Fruit fly (Drosophila melanogaster): ENCODE data around the gene Sirt4.

DNA sequence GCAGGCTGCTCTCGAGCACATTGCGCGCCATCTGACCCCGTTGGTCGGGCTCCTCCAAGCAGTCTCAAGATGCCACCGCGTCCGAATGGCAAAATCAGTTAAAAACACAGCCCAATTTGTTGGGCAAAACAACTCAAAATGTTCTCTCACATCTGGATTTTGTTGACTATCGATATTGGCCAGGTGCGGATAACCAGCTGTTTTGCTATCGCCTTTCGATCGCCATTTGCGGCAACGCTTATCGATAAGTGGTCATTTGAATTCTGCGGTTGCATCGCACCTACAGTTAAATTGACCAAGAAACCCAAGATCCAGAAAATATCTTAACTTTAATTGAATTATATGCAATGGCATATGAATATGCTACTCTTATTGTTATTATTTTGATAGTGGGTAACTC lies 29.3 kb upstream of the Sirt4 start, which contains the start of gene CG3149:
- TF ChIP-seq CG6792 (GFP tag; optimal IDR thresholded peaks at IDR 0.05), result no peak
- no peak for TF ChIP-seq OdsH (GFP tag; optimal IDR thresholded peaks at IDR 0.05)
- no peak for TF ChIP-seq Eip93F (GFP tag; optimal IDR thresholded peaks at IDR 0.05)
- no peak for TF ChIP-seq lz (GFP tag; optimal IDR thresholded peaks at IDR 0.05)

Measured in whole organism, prepupa.